2 worm cellular contexts compared by ENCODE assay signal in the genomic region with DNA sequence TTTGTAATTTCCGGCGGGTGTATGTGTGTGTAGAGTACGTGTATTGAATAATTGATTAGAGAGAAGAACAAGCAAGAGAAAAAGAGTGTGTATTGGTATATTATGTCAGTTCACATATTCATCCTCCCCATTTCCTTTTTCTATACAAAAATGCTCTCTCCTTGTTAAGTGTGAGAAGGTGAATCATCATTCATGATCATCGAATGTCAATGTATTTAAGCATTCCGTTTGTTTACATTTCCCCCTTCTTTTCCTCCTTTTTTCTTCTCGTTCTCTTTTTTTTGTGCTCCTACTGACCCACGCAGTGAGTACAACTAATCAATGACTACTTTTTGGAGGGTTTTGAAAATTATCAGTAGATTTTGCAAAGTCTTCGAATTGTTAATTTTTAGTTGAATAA.
TF ChIP-seq lines count a peak whose summit lies in the region.

No protein-coding gene starts in this region.

TF ChIP-seq in whole organism, L1 larva, 84 proteins besides CTCF, POLR2A, EP300 and RAD21 (continued from another document):
- TF ChIP-seq ceh-88 (GFP tag; IDR thresholded peaks at IDR 0.05; lab: Robert Waterston, UW) = no peak
- TF ChIP-seq Y116A8C.19 (tag; optimal IDR thresholded peaks at IDR 0.05; lab: Kevin White, UChicago; ENCODE audit: borderline replicate concordance) = no peak
- no peak for TF ChIP-seq nhr-11 (tag; optimal IDR thresholded peaks at IDR 0.05; lab: Kevin White, UChicago)
- no peak for TF ChIP-seq C04F5.9 (tag; optimal IDR thresholded peaks at IDR 0.05; lab: Kevin White, UChicago)
- no peak for TF ChIP-seq ama-1 (optimal IDR thresholded peaks at IDR 0.05; lab: Kevin White, UChicago)
- TF ChIP-seq mef-2 (tag; optimal IDR thresholded peaks at IDR 0.05; lab: Kevin White, UChicago) = no peak
- no peak for TF ChIP-seq xbp-1 (tag; optimal IDR thresholded peaks at IDR 0.05; lab: Kevin White, UChicago)
- peak; percentile 43 for TF ChIP-seq fkh-4 (tag; optimal IDR thresholded peaks at IDR 0.05; lab: Kevin White, UChicago; ENCODE audit: borderline replicate concordance)
- no peak for TF ChIP-seq ceh-90 (tag; optimal IDR thresholded peaks at IDR 0.05; lab: Kevin White, UChicago)

TF ChIP-seq in whole organism, L3 larva, 47 proteins besides CTCF, POLR2A, EP300 and RAD21 (continued from another document):
- TF ChIP-seq fkh-2 (tag; optimal IDR thresholded peaks at IDR 0.05; lab: Kevin White, UChicago) = no peak
- no peak for TF ChIP-seq fos-1 (tag; optimal IDR thresholded peaks at IDR 0.05; lab: Kevin White, UChicago)
- TF ChIP-seq snpc-4 (tag; optimal IDR thresholded peaks at IDR 0.05; lab: Kevin White, UChicago) = no peak
- no peak for TF ChIP-seq ZK546.5 (tag; optimal IDR thresholded peaks at IDR 0.05; lab: Kevin White, UChicago)
- TF ChIP-seq tbx-2 (tag; optimal IDR thresholded peaks at IDR 0.05; lab: Kevin White, UChicago) = no peak
- no peak for TF ChIP-seq daf-12 (tag; optimal IDR thresholded peaks at IDR 0.05; lab: Kevin White, UChicago)
